Worm (Caenorhabditis elegans) whole organism, midembryonic: ENCODE measurements around the gene cup-15.

ENCODE experiments used
- T22C8.4 ChIP-seq: fragments of 200-800 bp; sonication (Bioruptor generic); IDR thresholded peaks from 2 replicates; pipeline ENCODE4 v1.3.6; 2022; ENCODE audit warnings: missing genetic modification characterization, missing compliant biosample characterization
- cog-1 ChIP-seq: sonication (generic microtip); optimal IDR thresholded peaks from 2 replicates; lab custom pipeline; 2016; ENCODE audit warnings: missing genetic modification characterization, missing compliant biosample characterization
- flt-1 ChIP-seq: fragments of 200-800 bp; sonication (Bioruptor generic); IDR thresholded peaks from 2 replicates; pipeline ENCODE4 v1.3.6; 2022; ENCODE audit warnings: missing genetic modification characterization, missing compliant biosample characterization
- klf-2 ChIP-seq: fragments of 200-800 bp; sonication (Bioruptor generic); conservative IDR thresholded peaks from 2 replicates; pipeline ENCODE4 v1.3.6; 2022; ENCODE audit warnings: missing genetic modification reagents, missing genetic modification characterization, missing compliant biosample characterization
- med-1 ChIP-seq: sonication (generic microtip); optimal IDR thresholded peaks from 2 replicates; lab custom pipeline; 2017; ENCODE audit warnings: missing genetic modification characterization, mild to moderate bottlenecking, missing compliant biosample characterization, antibody characterized with exemption, missing genetic modification reagents; ENCODE audit not compliant: insufficient read depth
- ref-1 ChIP-seq: fragments of 200-800 bp; sonication (Bioruptor generic); conservative IDR thresholded peaks from 2 replicates; pipeline ENCODE4 v1.3.6; 2022; ENCODE audit warnings: missing genetic modification reagents, missing genetic modification characterization, missing compliant biosample characterization
- tab-1 ChIP-seq: fragments of 200-800 bp; sonication (Bioruptor generic); IDR thresholded peaks from 2 replicates; pipeline ENCODE4 v1.3.6; 2022; ENCODE audit warnings: missing genetic modification characterization, missing compliant biosample characterization
- ztf-23 ChIP-seq: fragments of 200-800 bp; sonication (Bioruptor generic); IDR thresholded peaks from 2 replicates; pipeline ENCODE4 v1.3.6; 2022; ENCODE audit warnings: missing genetic modification reagents, missing genetic modification characterization, missing compliant biosample characterization
- ztf-29 ChIP-seq: fragments of 200-800 bp; sonication (Bioruptor generic); IDR thresholded peaks from 2 replicates; pipeline ENCODE4 v1.3.6; 2022; ENCODE audit warnings: missing genetic modification reagents, missing genetic modification characterization, missing compliant biosample characterization

cup-15 gene

ce11 chrII:9352669-9353068, at the start of gene cup-15, which contains the start of gene sdhb-1:
cup-15 (plus strand) TSS chrII:9353000.
sdhb-1 (minus strand) TSS chrII:9352731.
- TF ChIP-seq ref-1 (GFP tag; lab: Robert Waterston, UW) (no peak), ztf-23 (GFP tag; lab: Robert Waterston, UW) (no peak), cog-1 (no peak), ztf-29 (GFP tag; lab: Robert Waterston, UW) (no peak), klf-2 (GFP tag; lab: Robert Waterston, UW) (no peak), med-1 (GFP tag; lab: Kevin White, UChicago) (no peak), flt-1 (GFP tag; lab: Robert Waterston, UW) (no peak), T22C8.4 (GFP tag; lab: Robert Waterston, UW) (no peak), tab-1 (GFP tag; lab: Robert Waterston, UW) (no peak)

DNA sequence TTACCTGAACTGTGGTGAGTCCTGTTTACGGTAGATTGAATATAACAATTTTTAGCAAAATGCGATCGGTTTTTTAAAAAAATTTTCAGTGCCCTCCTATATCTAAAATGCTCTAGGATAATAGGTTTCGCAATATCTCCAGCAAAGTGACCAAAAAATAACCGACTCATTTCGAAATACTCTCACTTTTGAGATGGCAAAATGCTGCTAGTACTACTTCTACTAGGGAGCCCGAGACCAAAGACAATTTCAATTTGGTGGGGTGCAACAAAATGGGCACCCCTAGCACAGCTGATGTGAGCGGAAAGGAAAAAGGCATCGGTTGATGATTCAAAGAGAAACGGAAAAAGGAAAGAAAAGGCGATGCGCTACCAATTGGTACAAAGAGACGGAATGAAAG, 49.3 kb upstream of the cup-15 start:
- no peak for TF ChIP-seq cog-1
- TF ChIP-seq flt-1 (GFP tag; lab: Robert Waterston, UW), result 0 out of 2 replicates have a peak, but pooled peaks have one; percentile 52
- no peak for TF ChIP-seq ztf-23 (GFP tag; lab: Robert Waterston, UW)
- no peak for TF ChIP-seq klf-2 (GFP tag; lab: Robert Waterston, UW)
- TF ChIP-seq T22C8.4 (GFP tag; lab: Robert Waterston, UW), result no peak
- TF ChIP-seq ref-1 (GFP tag; lab: Robert Waterston, UW), result no peak

DNA sequence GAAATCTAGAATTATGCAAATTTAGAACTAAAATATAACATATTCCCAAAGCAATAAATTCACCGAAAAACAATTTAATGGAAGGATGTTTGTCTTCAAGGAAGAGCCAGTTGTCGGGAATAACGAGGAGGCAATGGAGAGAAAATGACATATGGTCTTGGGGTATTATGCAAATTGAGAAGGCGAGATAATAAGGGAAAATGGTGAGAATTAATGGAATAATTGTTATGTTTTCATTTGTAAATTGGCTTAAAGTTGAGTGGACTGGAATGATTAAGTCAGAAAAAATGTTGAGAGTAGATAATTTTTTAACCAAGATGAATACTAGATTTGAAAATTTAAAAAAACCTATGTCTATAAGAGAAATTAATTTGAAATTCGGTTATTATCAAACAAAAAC, 48.0 kb upstream of the cup-15 start:
- 0 out of 2 replicates have a peak, but pooled peaks have one; percentile 26 for TF ChIP-seq tab-1 (GFP tag; lab: Robert Waterston, UW)
- TF ChIP-seq klf-2 (GFP tag; lab: Robert Waterston, UW), result no peak

DNA sequence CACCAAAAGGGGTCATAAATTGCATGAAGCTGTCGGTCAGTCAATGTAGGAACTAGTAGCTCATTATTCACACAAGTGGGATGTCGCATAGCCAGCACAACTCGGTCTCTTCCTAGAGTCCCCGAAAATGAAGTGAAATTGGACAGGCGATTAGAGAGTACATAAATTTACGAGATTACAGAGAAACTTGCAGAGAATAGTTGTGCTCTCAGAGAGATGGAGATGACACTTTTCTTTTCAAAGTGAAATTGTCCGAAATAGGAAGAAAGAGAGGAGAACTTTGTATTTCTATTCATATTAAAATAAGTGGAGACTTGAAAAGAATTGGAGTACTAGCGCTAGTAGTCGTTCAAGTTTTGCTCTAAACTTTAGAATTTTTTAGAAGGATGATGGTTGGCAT, 47.2 kb upstream of the cup-15 start:
- TF ChIP-seq flt-1 (GFP tag; lab: Robert Waterston, UW) (no peak), klf-2 (GFP tag; lab: Robert Waterston, UW) (no peak), T22C8.4 (GFP tag; lab: Robert Waterston, UW) (no peak), ztf-23 (GFP tag; lab: Robert Waterston, UW) (no peak), med-1 (GFP tag; lab: Kevin White, UChicago) (no peak), cog-1 (no peak), ref-1 (GFP tag; lab: Robert Waterston, UW) (no peak), ztf-29 (GFP tag; lab: Robert Waterston, UW) (no peak), tab-1 (GFP tag; lab: Robert Waterston, UW) (no peak)

- TF ChIP-seq ref-1 (GFP tag; lab: Robert Waterston, UW) (no peak), cog-1 (no peak), ztf-29 (GFP tag; lab: Robert Waterston, UW) (no peak), klf-2 (GFP tag; lab: Robert Waterston, UW) (no peak), flt-1 (GFP tag; lab: Robert Waterston, UW) (no peak), tab-1 (GFP tag; lab: Robert Waterston, UW) (no peak), T22C8.4 (GFP tag; lab: Robert Waterston, UW) (no peak), ztf-23 (GFP tag; lab: Robert Waterston, UW) (no peak), med-1 (GFP tag; lab: Kevin White, UChicago) (no peak)
Measured at ce11 chrII:9306835-9307234, 46.0 kb upstream of the cup-15 start.

- TF ChIP-seq flt-1 (GFP tag; lab: Robert Waterston, UW) (0 out of 2 replicates have a peak, but pooled peaks have one; percentile 62), klf-2 (GFP tag; lab: Robert Waterston, UW) (no peak), cog-1 (peak; percentile 59), ztf-29 (GFP tag; lab: Robert Waterston, UW) (no peak), tab-1 (GFP tag; lab: Robert Waterston, UW) (peak; percentile 59; the same call in 1 of the 2 replicates), med-1 (GFP tag; lab: Kevin White, UChicago) (no peak), T22C8.4 (GFP tag; lab: Robert Waterston, UW) (no peak), ref-1 (GFP tag; lab: Robert Waterston, UW) (no peak), ztf-23 (GFP tag; lab: Robert Waterston, UW) (no peak)
Measured at ce11 chrII:9308614-9309046, 44.2 kb upstream of the cup-15 start.

ce11 chrII:9310204-9310603, 42.6 kb upstream of the cup-15 start, which contains the start of gene cam-1:
cam-1 (minus strand) TSS chrII:9310304.
- TF ChIP-seq klf-2 (GFP tag; lab: Robert Waterston, UW), result no peak
- no peak for TF ChIP-seq ztf-23 (GFP tag; lab: Robert Waterston, UW)
- no peak for TF ChIP-seq med-1 (GFP tag; lab: Kevin White, UChicago)
- no peak for TF ChIP-seq ref-1 (GFP tag; lab: Robert Waterston, UW)
- TF ChIP-seq ztf-29 (GFP tag; lab: Robert Waterston, UW), result no peak
- TF ChIP-seq flt-1 (GFP tag; lab: Robert Waterston, UW), result no peak

ce11 chrII:9310794-9311193, 42.0 kb upstream of the cup-15 start:
- TF ChIP-seq cog-1 (no peak), flt-1 (GFP tag; lab: Robert Waterston, UW) (no peak), ref-1 (GFP tag; lab: Robert Waterston, UW) (no peak), med-1 (GFP tag; lab: Kevin White, UChicago) (no peak), ztf-23 (GFP tag; lab: Robert Waterston, UW) (no peak), klf-2 (GFP tag; lab: Robert Waterston, UW) (no peak), ztf-29 (GFP tag; lab: Robert Waterston, UW) (no peak), tab-1 (GFP tag; lab: Robert Waterston, UW) (no peak)

ce11 chrII:9311702-9312101, 41.1 kb upstream of the cup-15 start:
- TF ChIP-seq med-1 (GFP tag; lab: Kevin White, UChicago) (no peak), ref-1 (GFP tag; lab: Robert Waterston, UW) (no peak), klf-2 (GFP tag; lab: Robert Waterston, UW) (no peak), ztf-29 (GFP tag; lab: Robert Waterston, UW) (no peak), T22C8.4 (GFP tag; lab: Robert Waterston, UW) (no peak), cog-1 (no peak), flt-1 (GFP tag; lab: Robert Waterston, UW) (no peak), tab-1 (GFP tag; lab: Robert Waterston, UW) (no peak), ztf-23 (GFP tag; lab: Robert Waterston, UW) (no peak)
